Fruit fly (Drosophila melanogaster) whole organism, embryonic: ENCODE data around the gene rictor.

ENCODE experiments used
- Atf6 ChIP-seq: fragments of 200-800 bp; sonication (Bioruptor generic); IDR thresholded peaks from 2 replicates; pipeline ENCODE4 v1.3.6; 2022; ENCODE audit warnings: missing biosample characterization, missing genetic modification characterization
- Bgb ChIP-seq: fragments of 200-800 bp; sonication (Bioruptor generic); IDR thresholded peaks from 2 replicates; pipeline ENCODE4 v1.3.6; 2022; ENCODE audit warnings: missing biosample characterization, missing genetic modification characterization; ENCODE audit not compliant: partially characterized antibody
- Blimp-1 ChIP-seq: fragments of 200-800 bp; sonication (Bioruptor generic); optimal IDR thresholded peaks from 3 replicates; lab custom pipeline; 2018; ENCODE audit warnings: missing biosample characterization, missing genetic modification characterization, mild to moderate bottlenecking, moderate library complexity, missing genetic modification reagents
- CG1024 ChIP-seq: fragments of 200-800 bp; sonication (Bioruptor generic); IDR thresholded peaks from 2 replicates; pipeline ENCODE4 v1.3.6; 2022; ENCODE audit warnings: missing biosample characterization, missing genetic modification characterization
- CG12071 ChIP-seq: fragments of 200-800 bp; sonication (Bioruptor generic); optimal IDR thresholded peaks from 3 replicates; lab custom pipeline; 2018; ENCODE audit warnings: missing biosample characterization, mild to moderate bottlenecking, missing genetic modification characterization
- CG14050 ChIP-seq: fragments of 200-800 bp; sonication (Bioruptor generic); IDR thresholded peaks from 3 replicates; pipeline ENCODE4 v1.3.6; 2022; ENCODE audit warnings: missing biosample characterization, missing genetic modification characterization
- CG1602 ChIP-seq: fragments of 200-800 bp; sonication (Bioruptor generic); optimal IDR thresholded peaks from 3 replicates; lab custom pipeline; 2016; ENCODE audit warnings: missing biosample characterization, missing genetic modification characterization
- CG16779 ChIP-seq: fragments of 200-800 bp; sonication (Bioruptor generic); IDR thresholded peaks from 2 replicates; pipeline ENCODE4 v1.3.6; 2022; ENCODE audit warnings: missing biosample characterization, missing genetic modification characterization
- CG16863 ChIP-seq: fragments of 200-800 bp; sonication (Bioruptor generic); optimal IDR thresholded peaks from 3 replicates; lab custom pipeline; 2016; ENCODE audit warnings: missing biosample characterization, missing genetic modification characterization
- CG17829 ChIP-seq: fragments of 200-800 bp; optimal IDR thresholded peaks from 2 replicates; lab custom pipeline; 2019; ENCODE audit warnings: missing biosample characterization, mild to moderate bottlenecking, missing genetic modification characterization, moderate library complexity
- CG17912 ChIP-seq: fragments of 200-800 bp; sonication (Bioruptor generic); optimal IDR thresholded peaks from 2 replicates; lab custom pipeline; 2018; ENCODE audit warnings: missing biosample characterization, mild to moderate bottlenecking, missing genetic modification characterization
- CG2712 ChIP-seq: fragments of 200-800 bp; optimal IDR thresholded peaks from 3 replicates; lab custom pipeline; 2019; ENCODE audit warnings: missing biosample characterization, mild to moderate bottlenecking, missing genetic modification characterization, moderate library complexity
- CG3281 ChIP-seq: fragments of 200-800 bp; sonication (Bioruptor generic); optimal IDR thresholded peaks from 3 replicates; lab custom pipeline; 2017; ENCODE audit warnings: missing biosample characterization, mild to moderate bottlenecking, missing genetic modification characterization
- CG6683 ChIP-seq: fragments of 200-800 bp; sonication (Bioruptor generic); optimal IDR thresholded peaks from 2 replicates; lab custom pipeline; 2017; ENCODE audit warnings: missing biosample characterization, mild to moderate bottlenecking, missing genetic modification characterization, missing genetic modification reagents
- CG7928 ChIP-seq: fragments of 200-800 bp; sonication (Bioruptor generic); optimal IDR thresholded peaks from 2 replicates; lab custom pipeline; 2017; ENCODE audit warnings: missing biosample characterization, mild to moderate bottlenecking, missing genetic modification characterization
- CG9609 ChIP-seq: fragments of 200-800 bp; sonication (Bioruptor generic); optimal IDR thresholded peaks from 3 replicates; lab custom pipeline; 2016; ENCODE audit warnings: missing biosample characterization, missing genetic modification characterization
- CG9817 ChIP-seq: fragments of 200-800 bp; sonication (Bioruptor generic); optimal IDR thresholded peaks from 2 replicates; lab custom pipeline; 2018; ENCODE audit warnings: missing biosample characterization, mild to moderate bottlenecking, missing genetic modification characterization, moderate library complexity
- CkIIα-i1 ChIP-seq: fragments of 200-800 bp; sonication (Bioruptor generic); IDR thresholded peaks from 2 replicates; pipeline ENCODE4 v1.3.6; 2022; ENCODE audit warnings: missing biosample characterization, missing genetic modification characterization
- Dref ChIP-seq: fragments of 200-800 bp; sonication (Bioruptor generic); IDR thresholded peaks from 2 replicates; pipeline ENCODE4 v1.3.6; 2022; ENCODE audit warnings: missing biosample characterization, missing genetic modification characterization
- Ets97D ChIP-seq: fragments of 200-800 bp; sonication (Bioruptor generic); optimal IDR thresholded peaks from 3 replicates; lab custom pipeline; 2016; ENCODE audit warnings: missing biosample characterization, missing genetic modification characterization
- Hr3 ChIP-seq: fragments of 200-800 bp; sonication (Bioruptor generic); optimal IDR thresholded peaks from 3 replicates; lab custom pipeline; 2016; ENCODE audit warnings: missing biosample characterization, missing genetic modification characterization
- NC2β ChIP-seq: fragments of 200-800 bp; sonication (Bioruptor generic); optimal IDR thresholded peaks from 2 replicates; lab custom pipeline; 2016; ENCODE audit warnings: missing biosample characterization, missing genetic modification characterization
- Neu2 ChIP-seq: fragments of 200-800 bp; sonication (Bioruptor generic); optimal IDR thresholded peaks from 3 replicates; lab custom pipeline; 2016; ENCODE audit warnings: missing biosample characterization, missing genetic modification characterization, borderline replicate concordance
- Ravus ChIP-seq: fragments of 200-800 bp; sonication (Bioruptor generic); IDR thresholded peaks from 2 replicates; pipeline ENCODE4 v1.3.6; 2022; ENCODE audit warnings: missing biosample characterization, missing genetic modification characterization
- Rfx ChIP-seq: fragments of 200-800 bp; sonication (Bioruptor generic); IDR thresholded peaks from 2 replicates; pipeline ENCODE4 v1.3.6; 2022; ENCODE audit warnings: missing biosample characterization, missing genetic modification characterization
- Sry-δ ChIP-seq: fragments of 200-800 bp; sonication (Bioruptor generic); optimal IDR thresholded peaks from 2 replicates; lab custom pipeline; 2016; ENCODE audit warnings: missing biosample characterization, missing genetic modification characterization
- Stat92E ChIP-seq, 3 experiments: fragments of >200 bp in 2 of 3; fragments of 200-800 bp in 1 of 3; sonication (Bioruptor generic) in 1 of 3; optimal IDR thresholded peaks; 2 replicates each; lab custom pipeline; 2017 to 2019; ENCODE audit warnings: missing biosample characterization in 3 of 3, missing genetic modification characterization in 3 of 3, mild to moderate bottlenecking in 1 of 3, moderate library complexity in 1 of 3
- abd-A ChIP-seq: fragments of 200-800 bp; sonication (Bioruptor generic); optimal IDR thresholded peaks from 3 replicates; lab custom pipeline; 2019; ENCODE audit warnings: missing biosample characterization, mild to moderate bottlenecking, missing genetic modification characterization, moderate library complexity
- ato ChIP-seq: fragments of 200-800 bp; sonication (Bioruptor generic); IDR thresholded peaks from 2 replicates; pipeline ENCODE4 v1.3.6; 2022; ENCODE audit warnings: missing biosample characterization, missing genetic modification characterization; ENCODE audit not compliant: partially characterized antibody
- bab2 ChIP-seq: fragments of 200-800 bp; sonication (Bioruptor generic); optimal IDR thresholded peaks from 2 replicates; lab custom pipeline; 2016; ENCODE audit warnings: missing biosample characterization, missing genetic modification characterization
- br ChIP-seq: fragments of >200 bp; optimal IDR thresholded peaks from 2 replicates; lab custom pipeline; 2017
- chm ChIP-seq: fragments of 200-800 bp; sonication (Bioruptor generic); IDR thresholded peaks from 2 replicates; pipeline ENCODE4 v1.3.6; 2022; ENCODE audit warnings: missing biosample characterization, missing genetic modification characterization
- dm ChIP-seq: fragments of 200-800 bp; sonication (Bioruptor generic); optimal IDR thresholded peaks from 3 replicates; lab custom pipeline; 2016; ENCODE audit warnings: missing biosample characterization, missing genetic modification characterization
- ems ChIP-seq: fragments of 200-800 bp; sonication (Bioruptor generic); optimal IDR thresholded peaks from 3 replicates; lab custom pipeline; 2016; ENCODE audit warnings: missing biosample characterization, missing genetic modification characterization
- fru ChIP-seq: fragments of >200 bp; optimal IDR thresholded peaks from 2 replicates; lab custom pipeline; 2017
- kah ChIP-seq: fragments of 200-800 bp; sonication (Bioruptor generic); optimal IDR thresholded peaks from 2 replicates; lab custom pipeline; 2018; ENCODE audit warnings: missing biosample characterization, mild to moderate bottlenecking, missing genetic modification characterization
- ken ChIP-seq: fragments of 200-800 bp; sonication (Bioruptor generic); IDR thresholded peaks from 3 replicates; pipeline ENCODE4 v1.3.6; 2022; ENCODE audit warnings: missing biosample characterization, missing genetic modification characterization
- knrl ChIP-seq: fragments of 200-800 bp; sonication (Bioruptor generic); IDR thresholded peaks from 3 replicates; pipeline ENCODE4 v1.3.6; 2022; ENCODE audit warnings: missing biosample characterization, missing genetic modification characterization; ENCODE audit not compliant: partially characterized antibody
- nmo ChIP-seq: fragments of 200-800 bp; sonication (Bioruptor generic); optimal IDR thresholded peaks from 2 replicates; lab custom pipeline; 2018; ENCODE audit warnings: missing biosample characterization, mild to moderate bottlenecking, missing genetic modification characterization, moderate library complexity
- pfk ChIP-seq: fragments of 200-800 bp; sonication (Bioruptor generic); optimal IDR thresholded peaks from 2 replicates; lab custom pipeline; 2018; ENCODE audit warnings: missing biosample characterization, mild to moderate bottlenecking, missing genetic modification characterization, moderate library complexity
- phol ChIP-seq: fragments of 200-800 bp; sonication (Bioruptor generic); optimal IDR thresholded peaks from 3 replicates; lab custom pipeline; 2018; ENCODE audit warnings: missing biosample characterization, mild to moderate bottlenecking, missing genetic modification characterization, moderate library complexity
- prd ChIP-seq, 3 experiments: fragments of >200 bp in 2 of 3; fragments of 200-800 bp in 1 of 3; sonication (Bioruptor generic) in 1 of 3; optimal IDR thresholded peaks in 2 of 3; IDR thresholded peaks in 1 of 3; 2 replicates in 2 of 3; 3 replicates in 1 of 3; pipeline versions ENCODE4 v1.3.6 to Lab custom; 2017 to 2022; ENCODE audit warnings: missing biosample characterization in 1 of 3, missing genetic modification characterization in 1 of 3
- pros ChIP-seq: fragments of 200-800 bp; sonication (Bioruptor generic); optimal IDR thresholded peaks from 3 replicates; lab custom pipeline; 2019; ENCODE audit warnings: missing biosample characterization, mild to moderate bottlenecking, missing genetic modification characterization, moderate library complexity
- repo ChIP-seq: fragments of 200-800 bp; sonication (Bioruptor generic); optimal IDR thresholded peaks from 2 replicates; lab custom pipeline; 2016; ENCODE audit warnings: missing biosample characterization, missing genetic modification characterization
- rib ChIP-seq: fragments of 200-800 bp; sonication (Bioruptor generic); IDR thresholded peaks from 2 replicates; pipeline ENCODE4 v1.3.6; 2022; ENCODE audit warnings: missing biosample characterization, missing genetic modification characterization
- slp2 ChIP-seq: fragments of 200-800 bp; sonication (Bioruptor generic); optimal IDR thresholded peaks from 2 replicates; lab custom pipeline; 2016; ENCODE audit warnings: missing biosample characterization, missing genetic modification characterization
- tll ChIP-seq, 2 experiments: fragments of 200-800 bp in 1 of 2; fragments of >200 bp in 1 of 2; sonication (Bioruptor generic) in 1 of 2; optimal IDR thresholded peaks; 2 replicates each; lab custom pipeline; 2017 to 2019; ENCODE audit warnings: missing biosample characterization in 2 of 2, missing genetic modification characterization in 2 of 2, mild to moderate bottlenecking in 1 of 2, moderate library complexity in 1 of 2
- trem ChIP-seq: fragments of 200-800 bp; optimal IDR thresholded peaks from 3 replicates; lab custom pipeline; 2019; ENCODE audit warnings: missing biosample characterization, mild to moderate bottlenecking, missing genetic modification characterization, moderate library complexity
- zfh1 ChIP-seq: fragments of 200-800 bp; sonication (Bioruptor generic); IDR thresholded peaks from 3 replicates; pipeline ENCODE4 v1.3.6; 2022; ENCODE audit warnings: missing biosample characterization, missing genetic modification characterization

rictor gene

DNA sequence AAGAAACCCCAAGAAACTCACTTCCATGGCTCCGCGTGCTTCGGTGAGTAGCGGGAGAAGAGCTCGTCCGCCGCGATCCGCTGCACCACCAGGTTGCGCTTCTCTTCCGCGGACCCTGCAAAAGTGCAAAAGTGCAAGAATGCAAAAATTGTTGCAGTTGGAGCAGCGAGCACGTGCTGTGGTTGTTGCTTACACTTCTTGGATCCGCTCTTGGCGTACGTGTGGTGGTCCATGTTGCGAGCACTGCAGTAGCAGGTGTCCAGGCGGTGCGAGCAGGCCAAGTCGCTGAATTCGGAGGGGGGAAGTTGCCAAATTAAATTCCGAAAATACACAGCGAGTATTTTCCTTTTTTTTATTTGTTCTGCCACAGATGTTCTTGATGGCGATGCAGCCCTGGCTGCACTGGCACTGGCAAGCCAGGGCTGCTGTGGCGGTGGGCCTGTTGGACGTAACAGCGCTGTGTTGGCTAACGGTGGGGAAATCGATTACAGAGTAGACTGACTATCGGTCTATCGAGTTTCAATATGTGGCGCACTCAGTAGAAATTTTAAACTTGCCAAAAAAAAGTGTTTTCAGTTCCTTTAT, 7.5 kb upstream of the rictor start, which contains the start of gene CG8010 (continued):
- TF ChIP-seq fru (lab: Kevin White, UChicago) (no peak), Sry-δ (GFP tag; lab: Kevin White, UChicago) (peak; percentile 54), Bgb (GFP tag; lab: Robert Waterston, UW) (peak; percentile 52; the same call in 1 of the 2 replicates), CG17829 (peak; percentile 41), dm (GFP tag; lab: Kevin White, UChicago) (peak; percentile 78), CG1024 (GFP tag; lab: Robert Waterston, UW) (0 out of 2 replicates have a peak, but pooled peaks have one; percentile 24), CG2712 (tag; lab: Kevin White, UChicago) (peak; percentile 49), CG16779 (GFP tag; lab: Robert Waterston, UW) (no peak), zfh1 (peak; percentile 48; the same call in 1 of the 3 replicates), CG1602 (GFP tag; lab: Kevin White, UChicago) (no peak), Rfx (GFP tag; lab: Robert Waterston, UW) (peak; percentile 57), Hr3 (GFP tag; lab: Kevin White, UChicago) (no peak), Atf6 (GFP tag; lab: Robert Waterston, UW) (peak; percentile 32; the same call in 1 of the 2 replicates), kah (GFP tag; lab: Kevin White, UChicago) (peak; percentile 3), nmo (GFP tag; lab: Kevin White, UChicago) (peak; percentile 1), ems (GFP tag; lab: Kevin White, UChicago) (peak; percentile 68), phol (tag; lab: Kevin White, UChicago) (peak; percentile 4), Blimp-1 (GFP tag; lab: Kevin White, UChicago) (no peak), trem (peak; percentile 30), br (lab: Kevin White, UChicago) (no peak), slp2 (no peak), prd (optimal IDR thresholded peaks at IDR 0.05; lab: Kevin White, UChicago) (no peak), prd (GFP tag; IDR thresholded peaks at IDR 0.05; lab: Robert Waterston, UW) (no peak), tll (GFP tag; optimal IDR thresholded peaks at IDR 0.05; lab: Kevin White, UChicago) (no peak), CG7928 (GFP tag; lab: Kevin White, UChicago) (peak; percentile 99), repo (GFP tag; lab: Kevin White, UChicago) (no peak), CG9609 (peak; percentile 28), bab2 (GFP tag; lab: Kevin White, UChicago) (no peak), ken (GFP tag; lab: Robert Waterston, UW) (0 out of 3 replicates have a peak, but pooled peaks have one; percentile 20), chm (peak; percentile 48; the same call in 1 of the 2 replicates), CG9817 (tag; lab: Kevin White, UChicago) (no peak), Ravus (no peak), knrl (GFP tag; lab: Robert Waterston, UW) (0 out of 3 replicates have a peak, but pooled peaks have one; percentile 13), pfk (GFP tag; lab: Kevin White, UChicago) (no peak), Neu2 (no peak), Ets97D (GFP tag; lab: Kevin White, UChicago) (peak; percentile 11), Stat92E (GFP tag; optimal IDR thresholded peaks at IDR 0.05; lab: Kevin White, UChicago) (no peak), CkIIα-i1 (GFP tag; lab: Robert Waterston, UW) (no peak), rib (peak; percentile 55; the same call in 1 of the 2 replicates), CG12071 (GFP tag; lab: Kevin White, UChicago) (no peak), CG14050 (GFP tag; lab: Robert Waterston, UW) (no peak), CG17912 (GFP tag; lab: Kevin White, UChicago) (no peak), CG16863 (GFP tag; lab: Kevin White, UChicago) (peak; percentile 10), abd-A (tag; lab: Kevin White, UChicago) (no peak), CG6683 (no peak), CG3281 (GFP tag; lab: Kevin White, UChicago) (peak; percentile 44), NC2β (GFP tag; lab: Kevin White, UChicago) (no peak), ato (GFP tag; lab: Robert Waterston, UW) (peak; percentile 28; the same call in 1 of the 2 replicates), Dref (GFP tag; lab: Robert Waterston, UW) (peak; percentile 79), pros (no peak)
